Worm (Caenorhabditis elegans) whole organism, L1 larva: ENCODE measurements around the gene C15B12.4.

ENCODE experiments used
- aly-2 ChIP-seq: fragments of 150-350 bp; optimal IDR thresholded peaks from 2 replicates; lab custom pipeline; 2014; ENCODE audit warnings: missing biosample characterization, missing genetic modification characterization
- blmp-1 ChIP-seq: fragments of 150-350 bp; optimal IDR thresholded peaks from 2 replicates; lab custom pipeline; 2014; ENCODE audit warnings: missing biosample characterization, missing genetic modification characterization
- ceh-8 ChIP-seq: fragments of 200-800 bp; sonication (Bioruptor generic); optimal IDR thresholded peaks from 2 replicates; lab custom pipeline; 2018; ENCODE audit warnings: mild to moderate bottlenecking, missing genetic modification characterization, moderate library complexity, missing compliant biosample characterization
- efl-3 ChIP-seq: fragments of 200-800 bp; sonication (Bioruptor generic); optimal IDR thresholded peaks from 2 replicates; lab custom pipeline; 2018; ENCODE audit warnings: mild to moderate bottlenecking, missing genetic modification characterization, missing compliant biosample characterization
- egl-27 ChIP-seq, 2 experiments: fragments of 150-350 bp in 1 of 2; sonication (generic microtip); optimal IDR thresholded peaks; 3 replicates each; lab custom pipeline; 2017 to 2018; ENCODE audit warnings: missing biosample characterization in 2 of 2, missing genetic modification characterization in 2 of 2, missing genetic modification reagents in 2 of 2
- elt-3 ChIP-seq, 6 experiments: fragments of 150-350 bp in 1 of 6; sonication (generic microtip); optimal IDR thresholded peaks; 2 replicates each; lab custom pipeline; 2017 to 2018; ENCODE audit warnings: missing biosample characterization in 6 of 6, missing genetic modification characterization in 6 of 6, inconsistent platforms in 1 of 6
- fkh-10 ChIP-seq: sonication (generic microtip); optimal IDR thresholded peaks from 2 replicates; lab custom pipeline; 2017; ENCODE audit warnings: missing biosample characterization, missing genetic modification reagents, missing genetic modification characterization
- hlh-17 ChIP-seq: fragments of 200-800 bp; sonication (Bioruptor generic); optimal IDR thresholded peaks from 2 replicates; lab custom pipeline; 2018; ENCODE audit warnings: missing genetic modification characterization, mild to moderate bottlenecking, missing compliant biosample characterization, moderate library complexity, borderline replicate concordance
- lin-35 ChIP-seq, 2 experiments: fragments of 150-350 bp; optimal IDR thresholded peaks; 2 replicates each; lab custom pipeline; 2014; ENCODE audit warnings: missing biosample characterization in 2 of 2, missing genetic modification characterization in 2 of 2, missing genetic modification reagents in 2 of 2
- nhr-237 ChIP-seq: fragments of 150-350 bp; optimal IDR thresholded peaks from 2 replicates; lab custom pipeline; 2014; ENCODE audit warnings: missing biosample characterization, missing genetic modification characterization
- nhr-28 ChIP-seq: fragments of 150-350 bp; optimal IDR thresholded peaks from 2 replicates; lab custom pipeline; 2014; ENCODE audit warnings: missing biosample characterization, missing genetic modification characterization
- snpc-4 ChIP-seq: fragments of 150-350 bp; optimal IDR thresholded peaks from 2 replicates; lab custom pipeline; 2014; ENCODE audit warnings: missing biosample characterization, missing genetic modification characterization
- unc-62 ChIP-seq: fragments of 150-350 bp; optimal IDR thresholded peaks from 2 replicates; lab custom pipeline; 2014; ENCODE audit warnings: missing biosample characterization, missing genetic modification reagents, missing genetic modification characterization

ce11 chrX:6458001-6458400 lies 15.5 kb downstream of the C15B12.4 start:
- TF ChIP-seq unc-62 (GFP tag; lab: Kevin White, UChicago) (no peak), hlh-17 (GFP tag; lab: Kevin White, UChicago) (no peak), elt-3 (tag; optimal IDR thresholded peaks at IDR 0.05; lab: Kevin White, UChicago) (no peak), nhr-237 (no peak), nhr-28 (tag; lab: Kevin White, UChicago) (no peak), egl-27 (tag; optimal IDR thresholded peaks at IDR 0.05; lab: Kevin White, UChicago) (no peak), snpc-4 (no peak), efl-3 (GFP tag; lab: Kevin White, UChicago) (no peak), lin-35 (GFP tag; optimal IDR thresholded peaks at IDR 0.05; lab: Kevin White, UChicago) (no peak), blmp-1 (no peak), ceh-8 (GFP tag; lab: Kevin White, UChicago) (no peak), fkh-10 (no peak), aly-2 (tag; lab: Kevin White, UChicago) (no peak)
